Fruit fly (Drosophila melanogaster) whole organism, embryonic: ENCODE measurements around the gene bin.

ENCODE experiments used
- Ada2b ChIP-seq: fragments of 200-800 bp; sonication (Bioruptor generic); IDR thresholded peaks from 2 replicates; pipeline ENCODE4 v1.3.6; 2022; ENCODE audit warnings: missing biosample characterization, missing genetic modification characterization
- CG11398 ChIP-seq: fragments of 200-800 bp; sonication (Bioruptor generic); optimal IDR thresholded peaks from 2 replicates; lab custom pipeline; 2016; ENCODE audit warnings: missing biosample characterization, missing genetic modification characterization
- CG12744 ChIP-seq: fragments of 200-800 bp; sonication (Bioruptor generic); optimal IDR thresholded peaks from 2 replicates; lab custom pipeline; 2016; ENCODE audit warnings: missing biosample characterization, missing genetic modification characterization
- CG13287 ChIP-seq: fragments of 200-800 bp; sonication (Bioruptor generic); IDR thresholded peaks from 2 replicates; pipeline ENCODE4 v1.3.6; 2022; ENCODE audit warnings: missing biosample characterization, missing genetic modification characterization; ENCODE audit not compliant: partially characterized antibody
- CG14860 ChIP-seq: fragments of 200-800 bp; sonication (Bioruptor generic); IDR thresholded peaks from 3 replicates; pipeline ENCODE4 v1.3.6; 2022; ENCODE audit warnings: missing biosample characterization, missing genetic modification characterization; ENCODE audit not compliant: partially characterized antibody
- CG1603 ChIP-seq: fragments of 200-800 bp; sonication (Bioruptor generic); optimal IDR thresholded peaks from 2 replicates; lab custom pipeline; 2019; ENCODE audit warnings: missing biosample characterization, mild to moderate bottlenecking, missing genetic modification characterization, moderate library complexity
- CG17802 ChIP-seq: fragments of 200-800 bp; sonication (Bioruptor generic); optimal IDR thresholded peaks from 2 replicates; lab custom pipeline; 2018; ENCODE audit warnings: missing biosample characterization, mild to moderate bottlenecking, missing genetic modification characterization, moderate library complexity
- CG18764 ChIP-seq: fragments of 200-800 bp; sonication (Bioruptor generic); optimal IDR thresholded peaks from 3 replicates; lab custom pipeline; 2016; ENCODE audit warnings: missing biosample characterization, missing genetic modification characterization
- CG2202 ChIP-seq: fragments of 200-800 bp; sonication (Bioruptor generic); optimal IDR thresholded peaks from 2 replicates; lab custom pipeline; 2018; ENCODE audit warnings: missing biosample characterization, mild to moderate bottlenecking, missing genetic modification characterization
- CG2712 ChIP-seq: fragments of 200-800 bp; optimal IDR thresholded peaks from 3 replicates; lab custom pipeline; 2019; ENCODE audit warnings: missing biosample characterization, mild to moderate bottlenecking, missing genetic modification characterization, moderate library complexity
- CG30020 ChIP-seq: fragments of 200-800 bp; optimal IDR thresholded peaks from 2 replicates; lab custom pipeline; 2019; ENCODE audit warnings: missing biosample characterization, mild to moderate bottlenecking, missing genetic modification characterization, moderate library complexity
- CG33557 ChIP-seq: fragments of 200-800 bp; sonication (Bioruptor generic); optimal IDR thresholded peaks from 2 replicates; lab custom pipeline; 2019; ENCODE audit warnings: missing biosample characterization, mild to moderate bottlenecking, missing genetic modification characterization, moderate library complexity
- CG4730 ChIP-seq: fragments of 200-800 bp; sonication (Bioruptor generic); IDR thresholded peaks from 2 replicates; pipeline ENCODE4 v1.3.6; 2022; ENCODE audit warnings: missing biosample characterization, missing genetic modification characterization
- CG4854 ChIP-seq: fragments of 200-800 bp; sonication (Bioruptor generic); optimal IDR thresholded peaks from 2 replicates; lab custom pipeline; 2016; ENCODE audit warnings: missing biosample characterization, missing genetic modification characterization, inconsistent platforms
- CG5180 ChIP-seq: fragments of 200-800 bp; sonication (Bioruptor generic); optimal IDR thresholded peaks from 3 replicates; lab custom pipeline; 2017; ENCODE audit warnings: missing biosample characterization, missing genetic modification characterization, mild to moderate bottlenecking, moderate library complexity, missing genetic modification reagents
- CG6654 ChIP-seq: fragments of 200-800 bp; sonication (Bioruptor generic); optimal IDR thresholded peaks from 2 replicates; lab custom pipeline; 2017; ENCODE audit warnings: missing biosample characterization, mild to moderate bottlenecking, missing genetic modification characterization
- CG7839 ChIP-seq: fragments of 200-800 bp; sonication (Bioruptor generic); optimal IDR thresholded peaks from 3 replicates; lab custom pipeline; 2018; ENCODE audit warnings: missing biosample characterization, mild to moderate bottlenecking, missing genetic modification characterization, moderate library complexity
- CG7928 ChIP-seq: fragments of 200-800 bp; sonication (Bioruptor generic); optimal IDR thresholded peaks from 2 replicates; lab custom pipeline; 2017; ENCODE audit warnings: missing biosample characterization, mild to moderate bottlenecking, missing genetic modification characterization
- CG9876 ChIP-seq: fragments of 200-800 bp; sonication (Bioruptor generic); optimal IDR thresholded peaks from 2 replicates; lab custom pipeline; 2016; ENCODE audit warnings: missing biosample characterization, missing genetic modification characterization
- CkIIα-i1 ChIP-seq: fragments of 200-800 bp; sonication (Bioruptor generic); IDR thresholded peaks from 2 replicates; pipeline ENCODE4 v1.3.6; 2022; ENCODE audit warnings: missing biosample characterization, missing genetic modification characterization
- Dfd ChIP-seq, 2 experiments: fragments of >200 bp; optimal IDR thresholded peaks; 2 replicates each; lab custom pipeline; 2017; ENCODE audit warnings: missing biosample characterization in 2 of 2, missing genetic modification characterization in 2 of 2
- Drgx ChIP-seq: fragments of 200-800 bp; sonication (Bioruptor generic); IDR thresholded peaks from 2 replicates; pipeline ENCODE4 v1.3.6; 2022; ENCODE audit warnings: missing biosample characterization, missing genetic modification characterization
- Gsc ChIP-seq: fragments of 200-800 bp; sonication (Bioruptor generic); IDR thresholded peaks from 2 replicates; pipeline ENCODE4 v1.3.6; 2022; ENCODE audit warnings: missing biosample characterization, missing genetic modification characterization
- HLH3B ChIP-seq: fragments of 200-800 bp; sonication (Bioruptor generic); IDR thresholded peaks from 2 replicates; pipeline ENCODE4 v1.3.6; 2022; ENCODE audit warnings: missing biosample characterization, missing genetic modification characterization
- Lpt ChIP-seq: fragments of >200 bp; optimal IDR thresholded peaks from 2 replicates; lab custom pipeline; 2018; ENCODE audit warnings: missing biosample characterization, missing genetic modification characterization
- NC2α ChIP-seq: fragments of 200-800 bp; sonication (Bioruptor generic); optimal IDR thresholded peaks from 2 replicates; lab custom pipeline; 2016; ENCODE audit warnings: missing biosample characterization, missing genetic modification characterization
- Nf-YB ChIP-seq: fragments of 200-800 bp; sonication (Bioruptor generic); optimal IDR thresholded peaks from 3 replicates; lab custom pipeline; 2019; ENCODE audit warnings: missing biosample characterization, mild to moderate bottlenecking, missing genetic modification characterization, moderate library complexity
- NfI ChIP-seq: fragments of 200-800 bp; sonication (Bioruptor generic); optimal IDR thresholded peaks from 3 replicates; lab custom pipeline; 2018; ENCODE audit warnings: missing biosample characterization, mild to moderate bottlenecking, missing genetic modification characterization, moderate library complexity
- amos ChIP-seq: fragments of 200-800 bp; sonication (Bioruptor generic); IDR thresholded peaks from 2 replicates; pipeline ENCODE4 v1.3.6; 2022; ENCODE audit warnings: missing biosample characterization, missing genetic modification characterization; ENCODE audit not compliant: partially characterized antibody
- ash1 ChIP-seq: fragments of 200-800 bp; sonication (Bioruptor generic); optimal IDR thresholded peaks from 2 replicates; lab custom pipeline; 2018; ENCODE audit warnings: missing biosample characterization, mild to moderate bottlenecking, missing genetic modification characterization
- bcd ChIP-seq: fragments of 200-800 bp; sonication (Bioruptor generic); optimal IDR thresholded peaks from 2 replicates; lab custom pipeline; 2017; ENCODE audit warnings: missing biosample characterization, mild to moderate bottlenecking, missing genetic modification characterization
- chif ChIP-seq, 2 experiments: fragments of 200-800 bp; sonication (Bioruptor generic); optimal IDR thresholded peaks; 3 replicates each; lab custom pipeline; 2016; ENCODE audit warnings: missing biosample characterization in 2 of 2, missing genetic modification characterization in 2 of 2
- dmrt99B ChIP-seq: fragments of 200-800 bp; sonication (Bioruptor generic); optimal IDR thresholded peaks from 2 replicates; lab custom pipeline; 2018; ENCODE audit warnings: missing biosample characterization, mild to moderate bottlenecking, missing genetic modification characterization, moderate library complexity
- eve ChIP-seq, 2 experiments: fragments of >200 bp; optimal IDR thresholded peaks; 2 replicates each; lab custom pipeline; 2017; ENCODE audit warnings: missing biosample characterization in 2 of 2, missing genetic modification characterization in 2 of 2
- eyg ChIP-seq: fragments of 200-800 bp; sonication (Bioruptor generic); optimal IDR thresholded peaks from 3 replicates; lab custom pipeline; 2016; ENCODE audit warnings: missing biosample characterization, missing genetic modification characterization
- gem ChIP-seq: fragments of 200-800 bp; sonication (Bioruptor generic); optimal IDR thresholded peaks from 2 replicates; lab custom pipeline; 2019; ENCODE audit warnings: missing biosample characterization, mild to moderate bottlenecking, missing genetic modification characterization, moderate library complexity
- gfzf ChIP-seq: fragments of 200-800 bp; sonication (Bioruptor generic); optimal IDR thresholded peaks from 2 replicates; lab custom pipeline; 2016; ENCODE audit warnings: missing biosample characterization, mild to moderate bottlenecking, missing genetic modification characterization, moderate library complexity
- grau ChIP-seq: fragments of 200-800 bp; optimal IDR thresholded peaks from 3 replicates; lab custom pipeline; 2019; ENCODE audit warnings: missing biosample characterization, mild to moderate bottlenecking, missing genetic modification characterization, moderate library complexity
- hth ChIP-seq: fragments of >200 bp; optimal IDR thresholded peaks from 2 replicates; lab custom pipeline; 2017; ENCODE audit warnings: inconsistent platforms
- lov ChIP-seq, 2 experiments: fragments of 200-800 bp in 1 of 2; fragments of >200 bp in 1 of 2; sonication (Bioruptor generic) in 1 of 2; IDR thresholded peaks in 1 of 2; optimal IDR thresholded peaks in 1 of 2; 2 replicates in 1 of 2; 3 replicates in 1 of 2; pipeline versions ENCODE4 v1.3.6 to Lab custom; 2017 to 2022; ENCODE audit warnings: missing biosample characterization in 1 of 2, missing genetic modification characterization in 1 of 2
- nerfin-1 ChIP-seq: fragments of 200-800 bp; sonication (Bioruptor generic); optimal IDR thresholded peaks from 3 replicates; lab custom pipeline; 2019; ENCODE audit warnings: missing biosample characterization, mild to moderate bottlenecking, missing genetic modification characterization, moderate library complexity
- nom ChIP-seq: fragments of 200-800 bp; sonication (Bioruptor generic); optimal IDR thresholded peaks from 2 replicates; lab custom pipeline; 2017; ENCODE audit warnings: missing biosample characterization, missing genetic modification characterization, mild to moderate bottlenecking, moderate library complexity, missing genetic modification reagents
- prd ChIP-seq, 3 experiments: fragments of >200 bp in 2 of 3; fragments of 200-800 bp in 1 of 3; sonication (Bioruptor generic) in 1 of 3; optimal IDR thresholded peaks in 2 of 3; IDR thresholded peaks in 1 of 3; 2 replicates in 2 of 3; 3 replicates in 1 of 3; pipeline versions ENCODE4 v1.3.6 to Lab custom; 2017 to 2022; ENCODE audit warnings: missing biosample characterization in 1 of 3, missing genetic modification characterization in 1 of 3
- row ChIP-seq: fragments of 200-800 bp; sonication (Bioruptor generic); IDR thresholded peaks from 3 replicates; pipeline ENCODE4 v1.3.6; 2022; ENCODE audit warnings: missing biosample characterization, missing genetic modification characterization
- salm ChIP-seq: fragments of 200-800 bp; sonication (Bioruptor generic); optimal IDR thresholded peaks from 2 replicates; lab custom pipeline; 2018; ENCODE audit warnings: missing biosample characterization, mild to moderate bottlenecking, missing genetic modification characterization
- tap ChIP-seq: fragments of 200-800 bp; optimal IDR thresholded peaks from 3 replicates; lab custom pipeline; 2019; ENCODE audit warnings: missing biosample characterization, mild to moderate bottlenecking, missing genetic modification characterization, moderate library complexity
- wek ChIP-seq: fragments of 200-800 bp; sonication (Bioruptor generic); optimal IDR thresholded peaks from 3 replicates; lab custom pipeline; 2018; ENCODE audit warnings: missing biosample characterization, mild to moderate bottlenecking, missing genetic modification characterization, moderate library complexity
- zfh2 ChIP-seq: fragments of 200-800 bp; sonication (Bioruptor generic); optimal IDR thresholded peaks from 2 replicates; lab custom pipeline; 2016; ENCODE audit warnings: missing biosample characterization, missing genetic modification characterization

Gene bin

DNA sequence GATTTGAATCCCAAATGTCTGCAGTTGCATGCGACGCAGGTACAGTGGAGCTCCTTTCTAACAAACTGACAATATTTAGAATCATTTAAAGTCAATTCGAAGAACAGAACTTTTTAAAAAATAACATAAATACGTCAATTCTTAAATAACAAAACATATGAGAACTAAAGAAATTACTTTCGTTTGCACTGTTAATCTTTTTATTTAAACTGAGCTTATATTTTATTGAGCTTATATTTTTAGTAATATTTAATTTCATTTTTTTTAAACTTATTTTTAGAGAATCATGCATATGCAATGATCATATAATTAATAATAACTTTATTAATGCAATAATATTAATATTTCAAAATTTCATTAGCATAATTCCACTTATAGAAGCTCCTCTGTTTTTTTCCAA lies 9.9 kb upstream of the bin start (continued):
- no peak for TF ChIP-seq CG33557 (GFP tag; lab: Kevin White, UChicago)
- TF ChIP-seq Drgx (GFP tag; lab: Robert Waterston, UW): no peak
- TF ChIP-seq CkIIα-i1: no peak
- no peak for TF ChIP-seq eve (GFP tag; optimal IDR thresholded peaks at IDR 0.05; lab: Kevin White, UChicago)
- no peak for TF ChIP-seq CG5180 (GFP tag; lab: Kevin White, UChicago)
- no peak for TF ChIP-seq HLH3B (GFP tag; lab: Robert Waterston, UW)
- peak; percentile 4 for TF ChIP-seq CG7839 (tag; lab: Kevin White, UChicago)
- no peak for TF ChIP-seq amos
- no peak for TF ChIP-seq Dfd (GFP tag; optimal IDR thresholded peaks at IDR 0.05; lab: Kevin White, UChicago)
- TF ChIP-seq CG4854: no peak
- no peak for TF ChIP-seq gfzf
- TF ChIP-seq CG13287 (GFP tag; lab: Robert Waterston, UW): no peak
- no peak for TF ChIP-seq CG11398 (GFP tag; lab: Kevin White, UChicago)
- TF ChIP-seq lov (optimal IDR thresholded peaks at IDR 0.05; lab: Kevin White, UChicago): no peak
- no peak for TF ChIP-seq lov (GFP tag; IDR thresholded peaks at IDR 0.05; lab: Robert Waterston, UW)
- no peak for TF ChIP-seq CG12744 (GFP tag; lab: Kevin White, UChicago)
- no peak for TF ChIP-seq wek (GFP tag; lab: Kevin White, UChicago)
- TF ChIP-seq CG30020 (tag; lab: Kevin White, UChicago): no peak
- no peak for TF ChIP-seq salm (tag; lab: Kevin White, UChicago)
- TF ChIP-seq eyg (GFP tag; lab: Kevin White, UChicago): no peak
- TF ChIP-seq CG9876 (GFP tag; lab: Kevin White, UChicago): no peak
- no peak for TF ChIP-seq prd (optimal IDR thresholded peaks at IDR 0.05; lab: Kevin White, UChicago)
- no peak for TF ChIP-seq prd (GFP tag; IDR thresholded peaks at IDR 0.05; lab: Robert Waterston, UW)
- TF ChIP-seq ash1 (GFP tag; lab: Kevin White, UChicago): no peak
- TF ChIP-seq grau (tag; lab: Kevin White, UChicago): peak; percentile 57
- TF ChIP-seq Nf-YB (GFP tag; lab: Kevin White, UChicago): no peak
- TF ChIP-seq CG4730 (GFP tag; lab: Robert Waterston, UW): no peak
- peak; percentile 25 for TF ChIP-seq gem (tag; lab: Kevin White, UChicago)
- no peak for TF ChIP-seq NC2α (GFP tag; lab: Kevin White, UChicago)
- 0 out of 3 replicates have a peak, but pooled peaks have one; percentile 10 for TF ChIP-seq row (GFP tag; lab: Robert Waterston, UW)
- no peak for TF ChIP-seq zfh2
- TF ChIP-seq dmrt99B (tag; lab: Kevin White, UChicago): peak; percentile 6
- no peak for TF ChIP-seq Gsc (GFP tag; lab: Robert Waterston, UW)
- no peak for TF ChIP-seq CG7928 (GFP tag; lab: Kevin White, UChicago)
- TF ChIP-seq CG6654 (GFP tag; lab: Kevin White, UChicago): no peak
- TF ChIP-seq tap: no peak
- TF ChIP-seq CG1603 (tag; lab: Kevin White, UChicago): no peak
- TF ChIP-seq CG17802 (tag; lab: Kevin White, UChicago): no peak
- TF ChIP-seq NfI: no peak
- TF ChIP-seq CG2202 (tag; lab: Kevin White, UChicago): no peak
- TF ChIP-seq CG2712 (tag; lab: Kevin White, UChicago): peak; percentile 51
- TF ChIP-seq CG14860 (GFP tag; lab: Robert Waterston, UW): no peak
- no peak for TF ChIP-seq chif (GFP tag; optimal IDR thresholded peaks at IDR 0.05; lab: Kevin White, UChicago)
- no peak for TF ChIP-seq Lpt (GFP tag; lab: Kevin White, UChicago)
- TF ChIP-seq nom: no peak
- no peak for TF ChIP-seq bcd (GFP tag; lab: Kevin White, UChicago)
- no peak for TF ChIP-seq nerfin-1 (tag; lab: Kevin White, UChicago)
- TF ChIP-seq Ada2b (GFP tag; lab: Robert Waterston, UW): no peak
- TF ChIP-seq CG18764 (GFP tag; lab: Kevin White, UChicago): no peak
- TF ChIP-seq hth (lab: Kevin White, UChicago): no peak
